Worm (Caenorhabditis elegans): ENCODE data around the gene ugt-17.

The ugt-17 gene

ce11 chrV:10104785-10105310 lies at the start of gene ugt-17:
ugt-17 (minus strand) TSS chrV:10104964.
- TF ChIP-seq snpc-4 (GFP tag; optimal IDR thresholded peaks at IDR 0.05) (no peak), snpc-4 (tag; optimal IDR thresholded peaks at IDR 0.05) (peak in 1 of 4 experiments; percentile 8), ztf-3 (GFP tag; optimal IDR thresholded peaks at IDR 0.05) (no peak), xnd-1 (tag; optimal IDR thresholded peaks at IDR 0.05) (no peak), egl-44 (GFP tag; IDR thresholded peaks at IDR 0.05) (no peak), F57A8.1 (GFP tag; optimal IDR thresholded peaks at IDR 0.05) (no peak), unc-130 (GFP tag; optimal IDR thresholded peaks at IDR 0.05) (no peak), lsy-27 (tag; optimal IDR thresholded peaks at IDR 0.05; ENCODE audit: borderline replicate concordance, insufficient read depth) (no peak), nhr-80 (tag; optimal IDR thresholded peaks at IDR 0.05) (peak; percentile 74), bed-1 (GFP tag; IDR thresholded peaks at IDR 0.05) (no peak)

- TF ChIP-seq bed-1 (GFP tag; IDR thresholded peaks at IDR 0.05) (no peak), mxl-1 (tag; optimal IDR thresholded peaks at IDR 0.05) (no peak), egl-18 (GFP tag; IDR thresholded peaks at IDR 0.05) (no peak), zfh-2 (GFP tag; conservative IDR thresholded peaks at IDR 0.05) (no peak), ekl-4 (GFP tag; IDR thresholded peaks at IDR 0.05) (no peak)
Observed at ce11 chrV:10153076-10153475, 48.3 kb upstream of the ugt-17 start.

ce11 chrV:10152278-10152677 lies 47.5 kb upstream of the ugt-17 start, which contains the start of gene srsx-28:
srsx-28 (plus strand) TSS chrV:10152578.
- TF ChIP-seq F55B11.4 (tag; optimal IDR thresholded peaks at IDR 0.05; ENCODE audit: borderline replicate concordance, insufficient read depth) (no peak), nhr-27 (tag; optimal IDR thresholded peaks at IDR 0.05) (no peak), F57C9.4 (tag; optimal IDR thresholded peaks at IDR 0.05) (no peak), tbx-9 (tag; optimal IDR thresholded peaks at IDR 0.05; ENCODE audit: borderline replicate concordance) (no peak)

- no peak for TF ChIP-seq madf-3 (GFP tag; IDR thresholded peaks at IDR 0.05)
- no peak for TF ChIP-seq snpc-1.3 (tag; optimal IDR thresholded peaks at IDR 0.05; ENCODE audit: insufficient read depth)
- TF ChIP-seq repo-1 (tag; optimal IDR thresholded peaks at IDR 0.05), result no peak
- no peak for TF ChIP-seq T07F8.4 (tag; optimal IDR thresholded peaks at IDR 0.05)
- no peak for TF ChIP-seq nhr-179 (tag; optimal IDR thresholded peaks at IDR 0.05)
- no peak for TF ChIP-seq let-526 (GFP tag; IDR thresholded peaks at IDR 0.05)
- TF ChIP-seq F52B5.7 (tag; optimal IDR thresholded peaks at IDR 0.05), result no peak
- TF ChIP-seq mel-28 (tag; optimal IDR thresholded peaks at IDR 0.05; ENCODE audit: borderline replicate concordance), result no peak
- TF ChIP-seq F10E7.11 (tag; optimal IDR thresholded peaks at IDR 0.05), result no peak
- no peak for TF ChIP-seq ama-1 (optimal IDR thresholded peaks at IDR 0.05)
- no peak for TF ChIP-seq ama-1 (GFP tag; optimal IDR thresholded peaks at IDR 0.05)
- TF ChIP-seq somi-1 (GFP tag; optimal IDR thresholded peaks at IDR 0.05), result no peak
- TF ChIP-seq sptf-2 (GFP tag; optimal IDR thresholded peaks at IDR 0.05), result no peak
- TF ChIP-seq bed-2 (GFP tag; IDR thresholded peaks at IDR 0.05), result no peak
- TF ChIP-seq attf-5 (GFP tag; optimal IDR thresholded peaks at IDR 0.05), result no peak
- no peak for TF ChIP-seq mcd-1 (GFP tag; IDR thresholded peaks at IDR 0.05)
- TF ChIP-seq rcor-1 (GFP tag; IDR thresholded peaks at IDR 0.05), result no peak
- TF ChIP-seq Y79H2A.3 (GFP tag; conservative IDR thresholded peaks at IDR 0.05), result no peak
- no peak for TF ChIP-seq egl-44 (GFP tag; IDR thresholded peaks at IDR 0.05)
Observed at ce11 chrV:10149728-10150127, 45.0 kb upstream of the ugt-17 start, which contains the start of gene srsx-27. srsx-27 (plus strand) TSS chrV:10150028.
